Fruit fly (Drosophila melanogaster) whole organism, embryonic: ENCODE results near the gene Cyt-c-p.

Source experiments
- Ada2b ChIP-seq: fragments of 200-800 bp; sonication (Bioruptor generic); IDR thresholded peaks from 2 replicates; pipeline ENCODE4 v1.3.6; 2022; ENCODE audit warnings: missing biosample characterization, missing genetic modification characterization
- Asciz ChIP-seq: fragments of 200-800 bp; sonication (Bioruptor generic); optimal IDR thresholded peaks from 2 replicates; lab custom pipeline; 2017; ENCODE audit warnings: missing biosample characterization, mild to moderate bottlenecking, missing genetic modification characterization, missing genetic modification reagents
- CG10959 ChIP-seq: fragments of 200-800 bp; sonication (Bioruptor generic); IDR thresholded peaks from 2 replicates; pipeline ENCODE4 v1.3.6; 2022; ENCODE audit warnings: missing biosample characterization, missing genetic modification characterization
- CG12744 ChIP-seq: fragments of 200-800 bp; sonication (Bioruptor generic); optimal IDR thresholded peaks from 2 replicates; lab custom pipeline; 2016; ENCODE audit warnings: missing biosample characterization, missing genetic modification characterization
- CG14860 ChIP-seq: fragments of 200-800 bp; sonication (Bioruptor generic); IDR thresholded peaks from 3 replicates; pipeline ENCODE4 v1.3.6; 2022; ENCODE audit warnings: missing biosample characterization, missing genetic modification characterization; ENCODE audit not compliant: partially characterized antibody
- CG17912 ChIP-seq: fragments of 200-800 bp; sonication (Bioruptor generic); optimal IDR thresholded peaks from 2 replicates; lab custom pipeline; 2018; ENCODE audit warnings: missing biosample characterization, mild to moderate bottlenecking, missing genetic modification characterization
- CG2712 ChIP-seq: fragments of 200-800 bp; optimal IDR thresholded peaks from 3 replicates; lab custom pipeline; 2019; ENCODE audit warnings: missing biosample characterization, mild to moderate bottlenecking, missing genetic modification characterization, moderate library complexity
- CG30403 ChIP-seq: fragments of 200-800 bp; sonication (Bioruptor generic); optimal IDR thresholded peaks from 3 replicates; lab custom pipeline; 2016; ENCODE audit warnings: missing biosample characterization, missing genetic modification characterization
- CG33557 ChIP-seq: fragments of 200-800 bp; sonication (Bioruptor generic); optimal IDR thresholded peaks from 2 replicates; lab custom pipeline; 2019; ENCODE audit warnings: missing biosample characterization, mild to moderate bottlenecking, missing genetic modification characterization, moderate library complexity
- CG34224 ChIP-seq: fragments of 200-800 bp; sonication (Bioruptor generic); IDR thresholded peaks from 3 replicates; pipeline ENCODE4 v1.3.6; 2022; ENCODE audit warnings: missing biosample characterization, missing genetic modification characterization; ENCODE audit not compliant: partially characterized antibody
- CG34422 ChIP-seq: fragments of 200-800 bp; sonication (Bioruptor generic); IDR thresholded peaks from 3 replicates; pipeline ENCODE4 v1.3.6; 2022; ENCODE audit warnings: missing biosample characterization, missing genetic modification characterization
- CG6254 ChIP-seq: fragments of 200-800 bp; sonication (Bioruptor generic); optimal IDR thresholded peaks from 3 replicates; lab custom pipeline; 2017; ENCODE audit warnings: mild to moderate bottlenecking, missing biosample characterization, missing genetic modification reagents, missing genetic modification characterization
- CG7372 ChIP-seq: fragments of 200-800 bp; sonication (Bioruptor generic); IDR thresholded peaks from 2 replicates; pipeline ENCODE4 v1.3.6; 2022; ENCODE audit warnings: missing biosample characterization, missing genetic modification characterization
- Deaf1 ChIP-seq: fragments of 200-800 bp; optimal IDR thresholded peaks from 3 replicates; lab custom pipeline; 2019; ENCODE audit warnings: missing biosample characterization, mild to moderate bottlenecking, missing genetic modification characterization, moderate library complexity
- Dll ChIP-seq: fragments of 200-800 bp; sonication (Bioruptor generic); IDR thresholded peaks from 4 replicates; pipeline ENCODE4 v1.3.6; 2022; ENCODE audit warnings: missing biosample characterization, missing genetic modification characterization; ENCODE audit not compliant: partially characterized antibody
- GATAe ChIP-seq: fragments of 200-800 bp; sonication (Bioruptor generic); conservative IDR thresholded peaks from 2 replicates; pipeline ENCODE4 v1.3.6; 2022; ENCODE audit warnings: missing biosample characterization, missing genetic modification characterization
- HLH3B ChIP-seq: fragments of 200-800 bp; sonication (Bioruptor generic); IDR thresholded peaks from 2 replicates; pipeline ENCODE4 v1.3.6; 2022; ENCODE audit warnings: missing biosample characterization, missing genetic modification characterization
- HLH54F ChIP-seq: fragments of 200-800 bp; sonication (Bioruptor generic); optimal IDR thresholded peaks from 3 replicates; lab custom pipeline; 2016; ENCODE audit warnings: missing biosample characterization, missing genetic modification characterization
- HmgD ChIP-seq: fragments of 200-800 bp; sonication (Bioruptor generic); optimal IDR thresholded peaks from 3 replicates; lab custom pipeline; 2016; ENCODE audit warnings: missing biosample characterization, missing genetic modification characterization
- Lpt ChIP-seq: fragments of >200 bp; optimal IDR thresholded peaks from 2 replicates; lab custom pipeline; 2018; ENCODE audit warnings: missing biosample characterization, missing genetic modification characterization
- Mrtf ChIP-seq: fragments of 200-800 bp; sonication (Bioruptor generic); IDR thresholded peaks from 3 replicates; pipeline ENCODE4 v1.3.6; 2022; ENCODE audit warnings: missing biosample characterization, missing genetic modification characterization
- Nf-YC ChIP-seq: fragments of 200-800 bp; optimal IDR thresholded peaks from 3 replicates; lab custom pipeline; 2019; ENCODE audit warnings: missing biosample characterization, mild to moderate bottlenecking, missing genetic modification characterization, moderate library complexity
- Opbp ChIP-seq: fragments of 200-800 bp; sonication (Bioruptor generic); IDR thresholded peaks from 3 replicates; pipeline ENCODE4 v1.3.6; 2022; ENCODE audit warnings: missing biosample characterization, missing genetic modification characterization; ENCODE audit not compliant: partially characterized antibody
- Pdp1 ChIP-seq, 2 experiments: fragments of 200-800 bp; sonication (Bioruptor generic); optimal IDR thresholded peaks; 3 replicates each; lab custom pipeline; 2016; ENCODE audit warnings: missing biosample characterization in 2 of 2, missing genetic modification characterization in 2 of 2, mild to moderate bottlenecking in 1 of 2, moderate library complexity in 1 of 2
- Ptx1 ChIP-seq: fragments of 200-800 bp; sonication (Bioruptor generic); IDR thresholded peaks from 2 replicates; pipeline ENCODE4 v1.3.6; 2022; ENCODE audit warnings: missing biosample characterization, missing genetic modification characterization
- Rfx ChIP-seq: fragments of 200-800 bp; sonication (Bioruptor generic); IDR thresholded peaks from 2 replicates; pipeline ENCODE4 v1.3.6; 2022; ENCODE audit warnings: missing biosample characterization, missing genetic modification characterization
- Sox102F ChIP-seq: fragments of 200-800 bp; sonication (Bioruptor generic); optimal IDR thresholded peaks from 2 replicates; lab custom pipeline; 2018; ENCODE audit warnings: missing biosample characterization, mild to moderate bottlenecking, missing genetic modification characterization, moderate library complexity
- Tbp ChIP-seq: fragments of >200 bp; optimal IDR thresholded peaks from 2 replicates; lab custom pipeline; 2018; ENCODE audit warnings: missing biosample characterization, missing genetic modification characterization
- Xbp1 ChIP-seq: fragments of 200-800 bp; sonication (Bioruptor generic); optimal IDR thresholded peaks from 3 replicates; lab custom pipeline; 2016; ENCODE audit warnings: missing biosample characterization, mild to moderate bottlenecking, missing genetic modification characterization
- btn ChIP-seq: fragments of 200-800 bp; sonication (Bioruptor generic); optimal IDR thresholded peaks from 2 replicates; lab custom pipeline; 2016; ENCODE audit warnings: missing biosample characterization, missing genetic modification characterization
- da ChIP-seq: fragments of 200-800 bp; sonication (Bioruptor generic); optimal IDR thresholded peaks from 2 replicates; lab custom pipeline; 2016; ENCODE audit warnings: missing biosample characterization, missing genetic modification characterization
- disco-r ChIP-seq: fragments of 200-800 bp; sonication (Bioruptor generic); optimal IDR thresholded peaks from 2 replicates; lab custom pipeline; 2016; ENCODE audit warnings: missing biosample characterization, missing genetic modification characterization
- fd64A ChIP-seq: fragments of 200-800 bp; sonication (Bioruptor generic); optimal IDR thresholded peaks from 3 replicates; lab custom pipeline; 2018; ENCODE audit warnings: missing biosample characterization, mild to moderate bottlenecking, missing genetic modification characterization
- gem ChIP-seq: fragments of 200-800 bp; sonication (Bioruptor generic); optimal IDR thresholded peaks from 2 replicates; lab custom pipeline; 2019; ENCODE audit warnings: missing biosample characterization, mild to moderate bottlenecking, missing genetic modification characterization, moderate library complexity
- grn ChIP-seq: fragments of 200-800 bp; sonication (Bioruptor generic); optimal IDR thresholded peaks from 3 replicates; lab custom pipeline; 2017; ENCODE audit warnings: missing biosample characterization, missing genetic modification characterization
- ham ChIP-seq: fragments of 200-800 bp; sonication (Bioruptor generic); IDR thresholded peaks from 2 replicates; pipeline ENCODE4 v1.3.6; 2022; ENCODE audit warnings: missing biosample characterization, missing genetic modification characterization
- hth ChIP-seq: fragments of >200 bp; optimal IDR thresholded peaks from 2 replicates; lab custom pipeline; 2017; ENCODE audit warnings: inconsistent platforms
- klu ChIP-seq: fragments of 200-800 bp; sonication (Bioruptor generic); IDR thresholded peaks from 2 replicates; pipeline ENCODE4 v1.3.6; 2022; ENCODE audit warnings: missing biosample characterization, missing genetic modification characterization
- mirr ChIP-seq: fragments of 200-800 bp; sonication (Bioruptor generic); optimal IDR thresholded peaks from 3 replicates; lab custom pipeline; 2018; ENCODE audit warnings: missing biosample characterization, mild to moderate bottlenecking, missing genetic modification characterization
- pzg ChIP-seq: fragments of 200-800 bp; sonication (Bioruptor generic); optimal IDR thresholded peaks from 3 replicates; lab custom pipeline; 2018; ENCODE audit warnings: missing biosample characterization, mild to moderate bottlenecking, missing genetic modification characterization, moderate library complexity
- rib ChIP-seq: fragments of 200-800 bp; sonication (Bioruptor generic); IDR thresholded peaks from 2 replicates; pipeline ENCODE4 v1.3.6; 2022; ENCODE audit warnings: missing biosample characterization, missing genetic modification characterization
- sc ChIP-seq, 3 experiments: fragments of >200 bp in 2 of 3; fragments of 200-800 bp in 1 of 3; sonication (Bioruptor generic) in 1 of 3; optimal IDR thresholded peaks; 2 replicates in 2 of 3; 3 replicates in 1 of 3; lab custom pipeline; 2017; ENCODE audit warnings: mild to moderate bottlenecking in 1 of 3, missing biosample characterization in 1 of 3, missing genetic modification characterization in 1 of 3, missing genetic modification reagents in 1 of 3
- sim ChIP-seq: fragments of 200-800 bp; sonication (Bioruptor generic); IDR thresholded peaks from 2 replicates; pipeline ENCODE4 v1.3.6; 2022; ENCODE audit warnings: missing biosample characterization, missing genetic modification characterization
- ttk ChIP-seq: fragments of 200-800 bp; sonication (Bioruptor generic); IDR thresholded peaks from 2 replicates; pipeline ENCODE4 v2.1.2; 2022; ENCODE audit warnings: missing biosample characterization, missing genetic modification characterization
- unc-4 ChIP-seq: fragments of 200-800 bp; sonication (Bioruptor generic); IDR thresholded peaks from 2 replicates; pipeline ENCODE4 v1.3.6; 2022; ENCODE audit warnings: missing biosample characterization, missing genetic modification characterization; ENCODE audit not compliant: partially characterized antibody
- unpg ChIP-seq: fragments of 200-800 bp; sonication (Bioruptor generic); optimal IDR thresholded peaks from 3 replicates; lab custom pipeline; 2018; ENCODE audit warnings: missing biosample characterization, mild to moderate bottlenecking, missing genetic modification characterization, moderate library complexity
- vvl ChIP-seq: fragments of 200-800 bp; sonication (Bioruptor generic); IDR thresholded peaks from 2 replicates; pipeline ENCODE4 v1.3.6; 2022; ENCODE audit warnings: missing biosample characterization, missing genetic modification characterization
- zen2 ChIP-seq: fragments of 200-800 bp; sonication (Bioruptor generic); IDR thresholded peaks from 3 replicates; pipeline ENCODE4 v1.3.6; 2022; ENCODE audit warnings: missing biosample characterization, missing genetic modification characterization; ENCODE audit not compliant: partially characterized antibody

Gene Cyt-c-p

DNA sequence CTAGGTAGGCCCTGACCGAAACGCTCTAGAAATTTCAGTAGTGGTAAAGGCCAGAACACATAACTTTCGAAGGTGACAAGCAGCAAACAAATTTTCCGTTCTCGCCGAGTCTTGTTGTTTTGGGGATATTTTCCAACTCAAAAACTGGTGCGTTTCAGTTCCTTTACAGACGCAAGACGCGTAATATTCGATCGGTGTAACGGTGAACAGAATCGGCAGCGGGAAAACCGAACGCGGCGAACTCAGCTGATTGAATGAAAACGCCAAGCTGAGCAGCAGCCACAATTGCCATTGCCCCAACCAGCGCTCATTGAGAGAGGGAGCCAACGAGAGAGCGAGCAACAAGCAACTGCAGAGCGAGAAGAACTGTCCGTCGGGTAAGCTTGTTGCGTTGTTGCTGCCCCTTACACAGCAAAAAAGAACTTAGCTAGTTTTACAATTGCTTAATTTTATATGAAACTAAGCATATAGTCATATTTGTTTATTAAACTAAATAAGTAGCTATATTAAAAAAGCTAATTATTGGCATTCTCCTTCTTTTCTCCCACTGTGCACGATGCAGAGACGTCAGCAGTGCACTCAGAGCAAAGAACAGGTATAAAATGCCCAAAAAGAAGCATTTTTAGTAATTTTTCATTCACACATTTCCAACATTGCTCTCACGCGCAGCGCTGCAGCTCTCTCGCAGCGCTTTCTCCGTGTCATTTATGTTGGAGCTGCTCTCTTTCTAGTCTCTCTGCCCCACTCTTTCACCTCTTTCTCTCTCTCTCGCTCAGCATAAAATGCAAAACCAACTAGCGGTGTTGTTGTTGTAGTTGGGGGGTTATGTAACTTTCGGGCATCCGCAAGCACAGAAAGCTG, 3.7 kb upstream of the Cyt-c-p start, which contains the start of the genes Cyt-c-d and CG31808 (continued):
- TF ChIP-seq Lpt (no peak), CG17912 (GFP tag; lab: Kevin White, UChicago) (peak; percentile 75), CG33557 (peak; percentile 92), fd64A (GFP tag; lab: Kevin White, UChicago) (peak; percentile 94), CG12744 (GFP tag; lab: Kevin White, UChicago) (peak; percentile 91), unpg (peak; percentile 98), grn (GFP tag; lab: Kevin White, UChicago) (peak; percentile 76), ham (GFP tag; lab: Robert Waterston, UW) (peak; percentile 84; the same call in 1 of the 2 replicates), Opbp (no peak), Nf-YC (tag; lab: Kevin White, UChicago) (peak; percentile 83), zen2 (GFP tag; lab: Robert Waterston, UW) (no peak; the same call in 2 of the 3 replicates), da (peak; percentile 87), ttk (GFP tag; lab: Robert Waterston, UW) (peak; percentile 99), Pdp1 (GFP tag; optimal IDR thresholded peaks at IDR 0.05; lab: Kevin White, UChicago) (peak; percentile 95 to 98), CG6254 (GFP tag; lab: Kevin White, UChicago) (peak; percentile 96), GATAe (GFP tag; lab: Robert Waterston, UW) (peak; percentile 86), Ptx1 (GFP tag; lab: Robert Waterston, UW) (peak; percentile 98), HmgD (peak; percentile 57), mirr (GFP tag; lab: Kevin White, UChicago) (peak; percentile 69), HLH54F (GFP tag; lab: Kevin White, UChicago) (peak; percentile 85), vvl (GFP tag; lab: Robert Waterston, UW) (peak; percentile 99), CG7372 (GFP tag; lab: Robert Waterston, UW) (peak; percentile 95), Asciz (GFP tag; lab: Kevin White, UChicago) (peak; percentile 98), Deaf1 (tag; lab: Kevin White, UChicago) (peak; percentile 83), sim (GFP tag; lab: Robert Waterston, UW) (peak; percentile 93), CG34224 (0 out of 3 replicates have a peak, but pooled peaks have one; percentile 7), gem (peak; percentile 99), CG2712 (peak; percentile 98), Dll (GFP tag; lab: Robert Waterston, UW) (peak; percentile 35; the same call in 1 of the 4 replicates), btn (GFP tag; lab: Kevin White, UChicago) (peak; percentile 82), klu (peak; percentile 87), rib (GFP tag; lab: Robert Waterston, UW) (peak; percentile 89), CG34422 (GFP tag; lab: Robert Waterston, UW) (peak; percentile 96), CG10959 (GFP tag; lab: Robert Waterston, UW) (peak; percentile 92), Rfx (GFP tag; lab: Robert Waterston, UW) (peak; percentile 94), Ada2b (GFP tag; lab: Robert Waterston, UW) (peak; percentile 97), hth (no peak), CG30403 (GFP tag; lab: Kevin White, UChicago) (peak; percentile 98), disco-r (peak; percentile 93), HLH3B (GFP tag; lab: Robert Waterston, UW) (peak; percentile 98), sc (optimal IDR thresholded peaks at IDR 0.05; lab: Kevin White, UChicago) (no peak), sc (GFP tag; optimal IDR thresholded peaks at IDR 0.05; lab: Kevin White, UChicago) (peak; percentile 97), Xbp1 (GFP tag; lab: Kevin White, UChicago) (peak; percentile 97), Sox102F (GFP tag; lab: Kevin White, UChicago) (peak; percentile 99), CG14860 (GFP tag; lab: Robert Waterston, UW) (0 out of 3 replicates have a peak, but pooled peaks have one; percentile 12), pzg (GFP tag; lab: Kevin White, UChicago) (peak; percentile 8), Mrtf (peak; percentile 96), Tbp (GFP tag; lab: Kevin White, UChicago) (no peak), unc-4 (GFP tag; lab: Robert Waterston, UW) (no peak)
